Fruit fly (Drosophila melanogaster): ENCODE data around the gene Madm.

Gene Madm

dm6 chr3R:5736305-5736869, 5.9 kb upstream of the Madm start, which contains the start of the genes CG2100 and CG1236 (continued):
- peak; percentile 72 for TF ChIP-seq Nf-YC (tag; optimal IDR thresholded peaks at IDR 0.05)
- no peak for TF ChIP-seq Hmx (GFP tag; optimal IDR thresholded peaks at IDR 0.05)
- peak; percentile 86 for TF ChIP-seq CG33557 (GFP tag; optimal IDR thresholded peaks at IDR 0.05)
- TF ChIP-seq nerfin-2 (GFP tag; IDR thresholded peaks at IDR 0.05; ENCODE audit: partially characterized antibody): no peak
- peak; percentile 82 for TF ChIP-seq fd3F (GFP tag; optimal IDR thresholded peaks at IDR 0.05)
- peak; percentile 89 for TF ChIP-seq CG6689 (GFP tag; IDR thresholded peaks at IDR 0.05)
- TF ChIP-seq sima (GFP tag; optimal IDR thresholded peaks at IDR 0.05): no peak
- peak; percentile 81 for TF ChIP-seq ind (GFP tag; optimal IDR thresholded peaks at IDR 0.05)
- TF ChIP-seq ara (GFP tag; IDR thresholded peaks at IDR 0.05): peak; percentile 50; the same call in 1 of the 2 replicates
- TF ChIP-seq CG2712 (tag; optimal IDR thresholded peaks at IDR 0.05): peak; percentile 93
- TF ChIP-seq crp (GFP tag; optimal IDR thresholded peaks at IDR 0.05): peak in 1 of 2 experiments; percentile 35
- peak; percentile 68 for TF ChIP-seq sug (tag; optimal IDR thresholded peaks at IDR 0.05)
- TF ChIP-seq Sox102F (GFP tag; optimal IDR thresholded peaks at IDR 0.05): peak; percentile 90
- peak; percentile 9 for TF ChIP-seq CG4854 (GFP tag; optimal IDR thresholded peaks at IDR 0.05)
- TF ChIP-seq MESR4 (GFP tag; optimal IDR thresholded peaks at IDR 0.05): peak; percentile 59
- no peak for TF ChIP-seq br (optimal IDR thresholded peaks at IDR 0.05)
- no peak for TF ChIP-seq Poxn (GFP tag; IDR thresholded peaks at IDR 0.05)
- peak; percentile 59 for TF ChIP-seq Antp (GFP tag; optimal IDR thresholded peaks at IDR 0.05)
- TF ChIP-seq sr (GFP tag; IDR thresholded peaks at IDR 0.05): no peak; the same call in 2 of the 3 replicates
- TF ChIP-seq nmo (GFP tag; optimal IDR thresholded peaks at IDR 0.05): peak; percentile 95
- TF ChIP-seq Pdp1 (GFP tag; optimal IDR thresholded peaks at IDR 0.05): peak; percentile 38 to 49
- peak; percentile 68 for TF ChIP-seq CG10959 (GFP tag; IDR thresholded peaks at IDR 0.05)
- TF ChIP-seq lbe (GFP tag; optimal IDR thresholded peaks at IDR 0.05): peak; percentile 53
- TF ChIP-seq CG16813 (GFP tag; IDR thresholded peaks at IDR 0.05; ENCODE audit: partially characterized antibody): no peak
- peak; percentile 27 for TF ChIP-seq CG13123 (GFP tag; optimal IDR thresholded peaks at IDR 0.05)
- TF ChIP-seq CG1233 (GFP tag; optimal IDR thresholded peaks at IDR 0.05): peak; percentile 85
- TF ChIP-seq Gug (GFP tag; IDR thresholded peaks at IDR 0.05): peak; percentile 68; the same call in 3 of the 4 replicates
- TF ChIP-seq run (tag; optimal IDR thresholded peaks at IDR 0.05): peak; percentile 77
- TF ChIP-seq knrl (GFP tag; IDR thresholded peaks at IDR 0.05; ENCODE audit: partially characterized antibody): no peak
- peak; percentile 91 for TF ChIP-seq CG11504 (tag; optimal IDR thresholded peaks at IDR 0.05)
- TF ChIP-seq dmrt11E (tag; optimal IDR thresholded peaks at IDR 0.05): peak; percentile 91
- peak; percentile 90 for TF ChIP-seq dmrt99B (tag; optimal IDR thresholded peaks at IDR 0.05)
- TF ChIP-seq cwo (GFP tag; optimal IDR thresholded peaks at IDR 0.05): peak; percentile 73
- TF ChIP-seq Dfd (GFP tag; optimal IDR thresholded peaks at IDR 0.05): no peak
- peak; percentile 10 for TF ChIP-seq CG17802 (tag; optimal IDR thresholded peaks at IDR 0.05)
- peak; percentile 52 for TF ChIP-seq jing (GFP tag; optimal IDR thresholded peaks at IDR 0.05)
- TF ChIP-seq ase (GFP tag; IDR thresholded peaks at IDR 0.05): peak; percentile 74
- TF ChIP-seq CG3281 (GFP tag; optimal IDR thresholded peaks at IDR 0.05): peak; percentile 87
- peak; percentile 85 for TF ChIP-seq Meics (GFP tag; optimal IDR thresholded peaks at IDR 0.05)
- TF ChIP-seq maf-S (GFP tag; optimal IDR thresholded peaks at IDR 0.05): no peak
- TF ChIP-seq GATAe (GFP tag; conservative IDR thresholded peaks at IDR 0.05): no peak
- TF ChIP-seq mld (GFP tag; IDR thresholded peaks at IDR 0.05; ENCODE audit: partially characterized antibody): no peak; the same call in 2 of the 3 replicates
- peak; percentile 21 for TF ChIP-seq Dp (GFP tag; optimal IDR thresholded peaks at IDR 0.05)
- TF ChIP-seq repo (GFP tag; optimal IDR thresholded peaks at IDR 0.05): peak; percentile 12
- TF ChIP-seq vnd (GFP tag; IDR thresholded peaks at IDR 0.05; ENCODE audit: partially characterized antibody): no peak
- peak; percentile 83 for TF ChIP-seq Blimp-1 (GFP tag; optimal IDR thresholded peaks at IDR 0.05)
- peak; percentile 63 for TF ChIP-seq CG10431 (GFP tag; optimal IDR thresholded peaks at IDR 0.05)
- TF ChIP-seq da (GFP tag; optimal IDR thresholded peaks at IDR 0.05): no peak
- TF ChIP-seq odd (GFP tag; optimal IDR thresholded peaks at IDR 0.05): peak; percentile 88

Measured in whole organism, embryonic.